Worm (Caenorhabditis elegans) whole organism, L4 larva: ENCODE results near the gene Y45F10C.4.

Experiments
- R02D3.7 ChIP-seq: fragments of 150-350 bp; sonication (generic microtip); optimal IDR thresholded peaks from 3 replicates; lab custom pipeline; 2014; ENCODE audit warnings: missing biosample characterization, missing genetic modification characterization
- ZK546.5 ChIP-seq, 2 experiments: sonication (generic microtip); optimal IDR thresholded peaks; 2 replicates each; lab custom pipeline; 2017; ENCODE audit warnings: missing biosample characterization in 2 of 2, missing genetic modification characterization in 2 of 2
- ceh-20 ChIP-seq: fragments of 200-800 bp; sonication (Bioruptor generic); IDR thresholded peaks from 2 replicates; pipeline ENCODE4 v1.3.6; 2022; ENCODE audit warnings: missing genetic modification reagents, missing genetic modification characterization, missing compliant biosample characterization
- ceh-44 ChIP-seq: fragments of 200-800 bp; sonication (Bioruptor generic); IDR thresholded peaks from 2 replicates; pipeline ENCODE4 v1.3.6; 2022; ENCODE audit warnings: missing genetic modification reagents, missing genetic modification characterization, missing compliant biosample characterization
- daf-16 ChIP-seq, 3 experiments: sonication (generic microtip); optimal IDR thresholded peaks; 2 replicates each; lab custom pipeline; 2016 to 2017; ENCODE audit warnings: missing genetic modification characterization in 3 of 3, missing genetic modification reagents in 3 of 3, mild to moderate bottlenecking in 2 of 3, missing compliant biosample characterization in 2 of 3, missing biosample characterization in 1 of 3, moderate library complexity in 1 of 3
- dmd-9 ChIP-seq: fragments of 200-800 bp; sonication (Bioruptor generic); IDR thresholded peaks from 2 replicates; pipeline ENCODE4 v1.3.6; 2022; ENCODE audit warnings: missing genetic modification reagents, missing genetic modification characterization, missing compliant biosample characterization
- dve-1 ChIP-seq: sonication (generic microtip); optimal IDR thresholded peaks from 2 replicates; lab custom pipeline; 2017; ENCODE audit warnings: antibody characterized with exemption, mild to moderate bottlenecking, missing genetic modification characterization, missing compliant biosample characterization; ENCODE audit not compliant: insufficient read depth
- fkh-10 ChIP-seq: fragments of 150-350 bp; optimal IDR thresholded peaks from 2 replicates; lab custom pipeline; 2014; ENCODE audit warnings: missing biosample characterization, missing genetic modification reagents, missing genetic modification characterization
- hlh-30 ChIP-seq: sonication (generic microtip); optimal IDR thresholded peaks from 2 replicates; lab custom pipeline; 2017; ENCODE audit warnings: antibody characterized with exemption, mild to moderate bottlenecking, missing genetic modification characterization, missing compliant biosample characterization; ENCODE audit not compliant: insufficient read depth
- lin-15B ChIP-seq: fragments of 150-350 bp; sonication (generic microtip); optimal IDR thresholded peaks from 3 replicates; lab custom pipeline; 2014; ENCODE audit warnings: missing biosample characterization, missing genetic modification characterization
- madf-5 ChIP-seq, 2 experiments: fragments of 200-800 bp; sonication (Bioruptor generic); IDR thresholded peaks; 2 replicates each; pipeline ENCODE4 v1.3.6; 2022; ENCODE audit warnings: missing compliant biosample characterization in 2 of 2, missing genetic modification characterization in 2 of 2
- nhr-111 ChIP-seq: fragments of 200-800 bp; sonication (Bioruptor generic); optimal IDR thresholded peaks from 2 replicates; lab custom pipeline; 2018; ENCODE audit warnings: mild to moderate bottlenecking, missing genetic modification characterization, missing compliant biosample characterization
- nhr-28 ChIP-seq: fragments of 150-350 bp; optimal IDR thresholded peaks from 2 replicates; lab custom pipeline; 2014; ENCODE audit warnings: missing biosample characterization, missing genetic modification characterization
- snpc-4 ChIP-seq: fragments of 150-350 bp; optimal IDR thresholded peaks from 2 replicates; lab custom pipeline; 2014; ENCODE audit warnings: missing biosample characterization, missing genetic modification characterization
- spr-1 ChIP-seq: sonication (generic microtip); optimal IDR thresholded peaks from 2 replicates; lab custom pipeline; 2016; ENCODE audit warnings: mild to moderate bottlenecking, missing genetic modification characterization, missing compliant biosample characterization
- tra-1 ChIP-seq: fragments of 200-800 bp; sonication (Bioruptor generic); IDR thresholded peaks from 2 replicates; pipeline ENCODE4 v1.3.6; 2022; ENCODE audit warnings: missing genetic modification reagents, missing genetic modification characterization, missing compliant biosample characterization
- ztf-11 ChIP-seq: fragments of 150-350 bp; optimal IDR thresholded peaks from 2 replicates; lab custom pipeline; 2014; ENCODE audit warnings: missing biosample characterization, missing genetic modification characterization
- ztf-7 ChIP-seq: fragments of 150-350 bp; optimal IDR thresholded peaks from 2 replicates; lab custom pipeline; 2014; ENCODE audit warnings: missing biosample characterization, missing genetic modification characterization

Gene Y45F10C.4

ce11 chrIV:13623533-13623932, 40.5 kb downstream of the Y45F10C.4 start, which contains the start of gene C08F11.1:
Gene C08F11.1, plus strand, starts transcription at chrIV:13623833.
- no peak for TF ChIP-seq ceh-44
- TF ChIP-seq fkh-10 (GFP tag; lab: Kevin White, UChicago), result no peak
- TF ChIP-seq ceh-20, result no peak
- TF ChIP-seq ztf-7, result no peak
- TF ChIP-seq dmd-9 (GFP tag; lab: Robert Waterston, UW), result no peak
- no peak for TF ChIP-seq nhr-111
- no peak for TF ChIP-seq madf-5 (GFP tag; IDR thresholded peaks at IDR 0.05; lab: Robert Waterston, UW)
- no peak for TF ChIP-seq daf-16 (GFP tag; optimal IDR thresholded peaks at IDR 0.05; lab: Kevin White, UChicago)
- no peak for TF ChIP-seq daf-16 (tag; optimal IDR thresholded peaks at IDR 0.05; lab: Kevin White, UChicago)
- TF ChIP-seq hlh-30 (tag; lab: Kevin White, UChicago), result no peak
- no peak for TF ChIP-seq ztf-11
- no peak for TF ChIP-seq R02D3.7 (tag; lab: Kevin White, UChicago)
- TF ChIP-seq dve-1 (tag; lab: Kevin White, UChicago), result no peak
- TF ChIP-seq ZK546.5 (tag; optimal IDR thresholded peaks at IDR 0.05; lab: Kevin White, UChicago), result no peak
- TF ChIP-seq spr-1 (tag; lab: Kevin White, UChicago), result no peak
- TF ChIP-seq lin-15B (tag; lab: Kevin White, UChicago), result no peak
- no peak for TF ChIP-seq tra-1 (GFP tag; lab: Robert Waterston, UW)

ce11 chrIV:13619203-13619602, 44.8 kb downstream of the Y45F10C.4 start, which contains the start of gene C08F11.3:
Gene C08F11.3, plus strand, starts transcription at chrIV:13619503.
- peak; percentile 1 for TF ChIP-seq nhr-28 (tag; lab: Kevin White, UChicago)
- TF ChIP-seq snpc-4 (tag; lab: Kevin White, UChicago), result no peak
- TF ChIP-seq daf-16 (GFP tag; optimal IDR thresholded peaks at IDR 0.05; lab: Kevin White, UChicago), result no peak
- peak; percentile 71 for TF ChIP-seq daf-16 (tag; optimal IDR thresholded peaks at IDR 0.05; lab: Kevin White, UChicago)
